Fruit fly (Drosophila melanogaster) whole organism, pupa: ENCODE measurements around the gene CG4970.

ENCODE experiments used
- CG13204 ChIP-seq: fragments of 200-800 bp; sonication (Bioruptor generic); optimal IDR thresholded peaks from 2 replicates; lab custom pipeline; 2018; ENCODE audit warnings: missing biosample characterization, mild to moderate bottlenecking, missing genetic modification characterization, moderate library complexity
- CG17806 ChIP-seq: fragments of 200-800 bp; sonication (Bioruptor generic); optimal IDR thresholded peaks from 2 replicates; lab custom pipeline; 2018; ENCODE audit warnings: missing biosample characterization, mild to moderate bottlenecking, missing genetic modification characterization, moderate library complexity
- CG32121 ChIP-seq: fragments of 200-800 bp; sonication (Bioruptor generic); IDR thresholded peaks from 2 replicates; pipeline ENCODE4 v1.3.6; 2022; ENCODE audit warnings: missing biosample characterization, missing genetic modification characterization
- CG8159 ChIP-seq: fragments of 200-800 bp; sonication (Bioruptor generic); optimal IDR thresholded peaks from 3 replicates; lab custom pipeline; 2018; ENCODE audit warnings: missing biosample characterization, mild to moderate bottlenecking, missing genetic modification characterization, moderate library complexity
- D1 ChIP-seq: fragments of 200-800 bp; sonication (Bioruptor generic); optimal IDR thresholded peaks from 2 replicates; lab custom pipeline; 2018; ENCODE audit warnings: missing biosample characterization, mild to moderate bottlenecking, missing genetic modification characterization, moderate library complexity
- EcR ChIP-seq: fragments of 200-800 bp; sonication (Bioruptor generic); optimal IDR thresholded peaks from 3 replicates; lab custom pipeline; 2019; ENCODE audit warnings: missing biosample characterization, missing genetic modification characterization, mild to moderate bottlenecking, moderate library complexity, missing genetic modification reagents
- Pif1A ChIP-seq: fragments of 200-800 bp; sonication (Bioruptor generic); optimal IDR thresholded peaks from 3 replicates; lab custom pipeline; 2016; ENCODE audit warnings: missing biosample characterization, missing genetic modification characterization
- rn ChIP-seq: fragments of 200-800 bp; sonication (Bioruptor generic); IDR thresholded peaks from 2 replicates; pipeline ENCODE4 v1.3.6; 2022; ENCODE audit warnings: missing biosample characterization, missing genetic modification characterization

- TF ChIP-seq EcR (no peak), CG17806 (tag; lab: Kevin White, UChicago) (no peak), CG13204 (GFP tag; lab: Kevin White, UChicago) (no peak), D1 (tag; lab: Kevin White, UChicago) (no peak), CG8159 (no peak), rn (GFP tag; lab: Robert Waterston, UW) (no peak), CG32121 (GFP tag; lab: Robert Waterston, UW) (no peak), Pif1A (GFP tag; lab: Kevin White, UChicago) (no peak)
These were observed 13.8 kb downstream of the CG4970 start, which contains the start of gene CG31706 for dm6 chr2L:11530952-11531351.
